Worm (Caenorhabditis elegans) whole organism, young adult: ENCODE measurements around the gene cest-1.2.
A peak's percentile ranks its signal among the peaks of the same experiment; 100 is the strongest.

Source experiments
- ceh-91 ChIP-seq: fragments of 200-800 bp; sonication (Bioruptor generic); IDR thresholded peaks from 2 replicates; pipeline ENCODE4 v1.3.6; 2022; ENCODE audit warnings: missing genetic modification reagents, missing genetic modification characterization, missing compliant biosample characterization
- madf-10 ChIP-seq: sonication (generic microtip); optimal IDR thresholded peaks from 2 replicates; lab custom pipeline; 2016; ENCODE audit warnings: mild to moderate bottlenecking, missing genetic modification characterization, missing compliant biosample characterization

- TF ChIP-seq ceh-91 (GFP tag; lab: Robert Waterston, UW) (no peak), madf-10 (tag; lab: Kevin White, UChicago) (peak; percentile 9)
These were observed 32.8 kb upstream of the cest-1.2 start, which contains the start of gene atfs-1 for ce11 chrV:14193451-14193850.
